Fruit fly (Drosophila melanogaster): Measurements from ENCODE around the gene ND-PDSW.
A peak's percentile ranks its signal among the peaks of the same experiment; 100 is the strongest.

ND-PDSW gene

DNA sequence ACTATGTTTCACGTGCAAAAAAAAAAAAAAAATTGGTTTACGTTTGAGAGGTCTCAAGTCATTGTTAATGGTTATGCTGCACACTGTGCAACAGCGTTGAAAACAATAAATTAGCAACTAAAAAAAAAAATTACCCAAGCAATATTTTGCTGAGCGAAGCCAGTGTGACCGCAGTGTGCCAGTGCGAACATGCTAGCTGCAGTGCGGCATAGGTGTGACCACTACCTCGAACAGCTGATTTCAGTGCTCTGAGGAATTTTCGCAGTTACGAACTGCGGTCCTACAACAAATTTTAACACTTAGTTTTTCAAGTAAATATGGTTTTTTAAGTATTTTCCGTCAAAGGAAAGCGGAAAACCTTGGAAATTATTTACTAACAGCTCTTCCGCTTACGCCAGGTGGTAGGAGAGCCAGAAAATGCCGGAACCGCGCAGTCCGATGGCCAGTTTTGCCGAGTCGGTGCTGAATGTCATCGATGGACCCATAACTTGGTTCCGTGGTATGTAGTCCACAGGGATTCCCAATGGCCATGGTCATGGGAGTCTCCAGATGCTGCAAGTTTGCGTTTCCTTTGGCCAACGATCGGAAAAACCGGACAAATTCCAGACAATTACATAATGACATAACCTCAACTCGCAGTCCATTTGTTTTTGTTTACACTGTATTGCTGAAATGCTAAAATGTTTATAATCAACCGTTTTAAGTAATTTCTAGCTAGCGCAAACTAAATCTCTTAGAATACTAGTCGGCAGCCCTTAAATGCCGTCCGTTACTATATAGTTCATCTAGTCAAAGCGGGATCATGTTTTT, at the start of gene ND-PDSW, which contains the start of gene msl-2:
ND-PDSW (plus strand) TSS at position 240 of the 810 bp plus-strand sequence.
msl-2 (minus strand) TSS at position 195 of the 810 bp plus-strand sequence.
- TF ChIP-seq CG8478 (optimal IDR thresholded peaks at IDR 0.05) (no peak), CTCF (optimal IDR thresholded peaks at IDR 0.05) (peak in 1 of 2 experiments; percentile 27)

dm6 chr2L:3416527-3417304, 49.2 kb upstream of the ND-PDSW start, which contains the start of gene CG31952:
Gene CG31952 (plus strand): TSS chr2L:3416693.
- TF ChIP-seq CTCF (optimal IDR thresholded peaks at IDR 0.05) (no peak), CG8478 (optimal IDR thresholded peaks at IDR 0.05) (no peak)

DNA sequence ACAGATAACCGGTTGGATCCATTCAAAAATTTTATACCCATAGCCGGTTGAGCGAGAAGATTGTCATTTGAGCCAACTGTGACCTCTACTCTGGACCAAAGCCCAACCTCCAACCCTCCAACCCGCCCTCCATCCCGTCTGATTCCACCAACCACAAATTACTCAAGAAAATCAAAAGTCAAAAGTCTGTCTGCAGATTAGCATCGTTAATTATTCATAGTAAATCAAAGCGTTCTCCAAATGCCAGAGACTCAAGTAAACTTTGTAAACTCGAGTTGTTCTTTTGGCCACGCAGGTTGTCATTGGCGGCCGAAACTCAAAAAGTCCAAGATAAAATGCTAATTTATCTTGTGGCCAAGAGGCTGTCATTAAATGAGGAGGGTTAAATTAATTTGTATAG, 48.3 kb upstream of the ND-PDSW start:
- TF ChIP-seq CG8478 (optimal IDR thresholded peaks at IDR 0.05) (no peak), CTCF (optimal IDR thresholded peaks at IDR 0.05) (no peak)

- TF ChIP-seq CTCF (optimal IDR thresholded peaks at IDR 0.05) (no peak), CG8478 (optimal IDR thresholded peaks at IDR 0.05) (no peak)
Measured at dm6 chr2L:3422753-3423152, 43.2 kb upstream of the ND-PDSW start.

DNA sequence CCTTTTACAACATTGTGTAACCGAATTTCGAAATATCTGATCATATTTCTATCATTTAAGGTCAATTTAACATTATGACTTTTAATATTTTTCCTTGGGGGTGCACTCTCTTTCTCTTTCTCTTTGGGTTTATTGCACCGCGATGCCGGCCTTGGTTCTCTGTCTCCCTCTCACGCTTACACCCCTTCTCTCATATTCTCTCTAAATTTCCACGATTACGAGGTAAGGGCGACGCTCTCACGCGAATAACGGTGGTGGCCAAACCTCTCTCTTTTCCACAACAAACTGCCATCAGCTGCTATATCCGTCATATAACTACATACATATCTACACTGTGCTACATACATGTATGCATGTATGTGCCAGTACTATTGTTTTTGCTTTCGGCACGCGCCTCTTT, 40.0 kb upstream of the ND-PDSW start:
- TF ChIP-seq CG8478 (optimal IDR thresholded peaks at IDR 0.05) (no peak), CTCF (optimal IDR thresholded peaks at IDR 0.05) (no peak)

- TF ChIP-seq CG8478 (optimal IDR thresholded peaks at IDR 0.05), result no peak
- no peak for TF ChIP-seq CTCF (optimal IDR thresholded peaks at IDR 0.05)
Measured at dm6 chr2L:3426669-3427232, 39.2 kb upstream of the ND-PDSW start, which contains the start of gene Pgant2. Gene Pgant2 (minus strand): TSS chr2L:3426719.

- TF ChIP-seq CTCF (optimal IDR thresholded peaks at IDR 0.05) (no peak), CG8478 (optimal IDR thresholded peaks at IDR 0.05) (no peak)
Measured at dm6 chr2L:3428419-3429097, 37.4 kb upstream of the ND-PDSW start.

dm6 chr2L:3435086-3435485, 30.9 kb upstream of the ND-PDSW start:
- no peak for TF ChIP-seq CG8478 (optimal IDR thresholded peaks at IDR 0.05)
- TF ChIP-seq CTCF (optimal IDR thresholded peaks at IDR 0.05), result no peak

dm6 chr2L:3436347-3436746, 29.6 kb upstream of the ND-PDSW start:
- TF ChIP-seq CTCF (optimal IDR thresholded peaks at IDR 0.05), result no peak
- no peak for TF ChIP-seq CG8478 (optimal IDR thresholded peaks at IDR 0.05)

DNA sequence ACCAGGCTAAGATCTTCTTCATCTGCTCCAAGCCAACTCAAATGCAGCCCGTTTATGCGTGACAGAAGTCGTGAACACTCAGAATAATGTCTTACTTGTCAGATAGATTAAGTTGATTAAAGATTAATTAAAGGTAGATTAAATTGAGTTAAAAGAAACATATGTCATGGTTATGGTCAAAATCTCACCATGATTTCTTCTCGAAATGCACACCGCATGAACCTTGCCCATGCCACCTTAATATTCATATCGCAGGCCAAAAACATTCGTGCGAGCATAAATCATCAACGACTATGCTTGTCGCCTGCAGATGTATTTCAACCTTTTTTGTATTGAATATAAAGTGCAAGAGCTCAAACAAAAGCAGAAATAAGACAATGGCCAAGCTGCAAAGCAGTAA, 28.9 kb upstream of the ND-PDSW start:
- no peak for TF ChIP-seq CTCF (optimal IDR thresholded peaks at IDR 0.05)
- TF ChIP-seq CG8478 (optimal IDR thresholded peaks at IDR 0.05), result no peak

dm6 chr2L:3438078-3438477, 27.9 kb upstream of the ND-PDSW start:
- TF ChIP-seq CTCF (optimal IDR thresholded peaks at IDR 0.05), result no peak
- TF ChIP-seq CG8478 (optimal IDR thresholded peaks at IDR 0.05), result no peak

DNA sequence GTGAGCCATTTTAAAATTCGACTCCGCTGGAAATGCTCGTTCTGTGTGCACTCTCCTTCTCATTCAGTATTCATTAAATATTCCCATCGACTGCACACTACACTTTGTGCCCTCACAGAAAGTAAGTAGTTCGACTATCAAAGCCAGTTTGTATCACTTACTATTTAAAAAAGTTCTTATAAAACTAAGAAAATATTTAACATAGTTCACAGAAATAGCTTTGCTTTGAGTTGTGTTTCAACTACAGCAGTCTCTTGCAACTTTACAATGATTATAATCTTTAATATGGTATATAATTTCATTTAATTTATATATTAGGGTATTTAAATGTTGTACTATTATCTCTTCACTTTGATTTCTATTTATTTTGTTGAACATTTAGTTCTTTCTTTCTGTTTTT, 26.5 kb upstream of the ND-PDSW start:
- TF ChIP-seq CG8478 (optimal IDR thresholded peaks at IDR 0.05) (no peak), CTCF (optimal IDR thresholded peaks at IDR 0.05) (no peak)

dm6 chr2L:3440322-3440721, 25.6 kb upstream of the ND-PDSW start:
- TF ChIP-seq CG8478 (optimal IDR thresholded peaks at IDR 0.05) (no peak), CTCF (optimal IDR thresholded peaks at IDR 0.05) (no peak)

- TF ChIP-seq CTCF (optimal IDR thresholded peaks at IDR 0.05) (no peak), CG8478 (optimal IDR thresholded peaks at IDR 0.05) (no peak)
Measured at dm6 chr2L:3441158-3441557, 24.8 kb upstream of the ND-PDSW start.

dm6 chr2L:3441673-3442072, 24.3 kb upstream of the ND-PDSW start:
- TF ChIP-seq CG8478 (optimal IDR thresholded peaks at IDR 0.05) (no peak), CTCF (optimal IDR thresholded peaks at IDR 0.05) (no peak)
